Fruit fly (Drosophila melanogaster): ENCODE results near the gene Ets21C.
A peak's percentile ranks its signal among the peaks of the same experiment; 100 is the strongest.

The Ets21C gene

dm6 chr2L:559311-559710 lies 6.6 kb upstream of the Ets21C start, which contains the start of gene Tspo:
TSS of gene Tspo (plus strand) at chr2L:559612.
- TF ChIP-seq noc (tag; optimal IDR thresholded peaks at IDR 0.05), result peak; percentile 11

DNA sequence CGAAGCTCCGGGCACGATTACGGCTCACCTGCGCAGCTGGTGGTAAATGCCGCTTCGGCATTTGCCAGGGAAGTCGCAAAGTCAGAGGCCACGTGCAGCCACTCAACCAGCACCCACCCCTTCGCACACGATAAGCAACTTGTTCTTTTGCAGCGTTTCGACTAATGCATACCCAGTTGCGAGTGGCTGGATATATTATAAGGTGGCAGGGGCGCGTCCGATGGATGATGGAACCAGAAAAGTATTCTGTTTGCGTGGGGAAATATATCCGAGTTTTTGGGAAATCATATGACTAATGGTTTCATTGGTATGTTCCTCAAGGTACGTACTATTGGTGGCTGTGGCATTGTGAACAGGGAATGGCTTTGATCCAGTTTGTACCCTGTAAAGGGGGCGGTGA lies 3.1 kb downstream of the Ets21C start:
- TF ChIP-seq noc (tag; optimal IDR thresholded peaks at IDR 0.05), result no peak

DNA sequence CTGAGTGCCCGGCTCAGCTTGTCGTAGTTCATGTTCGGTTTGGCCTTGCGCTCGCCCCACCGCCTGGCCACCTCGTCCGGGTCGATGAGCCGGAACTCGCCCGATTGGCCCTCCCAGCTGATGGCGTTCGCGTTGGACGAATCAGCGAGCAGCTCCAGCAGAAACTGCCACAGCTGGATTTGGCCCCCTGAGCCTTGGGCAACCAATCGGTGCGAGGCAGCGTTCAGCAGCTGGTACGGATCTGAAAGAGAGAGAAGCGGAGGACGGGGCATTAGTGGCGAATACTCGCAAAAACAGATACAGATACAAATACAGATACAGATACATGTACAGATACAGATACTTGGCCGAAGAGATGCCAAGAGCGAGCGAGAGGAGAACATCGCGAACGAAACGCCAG lies 4.7 kb downstream of the Ets21C start:
- no peak for TF ChIP-seq noc (tag; optimal IDR thresholded peaks at IDR 0.05)

DNA sequence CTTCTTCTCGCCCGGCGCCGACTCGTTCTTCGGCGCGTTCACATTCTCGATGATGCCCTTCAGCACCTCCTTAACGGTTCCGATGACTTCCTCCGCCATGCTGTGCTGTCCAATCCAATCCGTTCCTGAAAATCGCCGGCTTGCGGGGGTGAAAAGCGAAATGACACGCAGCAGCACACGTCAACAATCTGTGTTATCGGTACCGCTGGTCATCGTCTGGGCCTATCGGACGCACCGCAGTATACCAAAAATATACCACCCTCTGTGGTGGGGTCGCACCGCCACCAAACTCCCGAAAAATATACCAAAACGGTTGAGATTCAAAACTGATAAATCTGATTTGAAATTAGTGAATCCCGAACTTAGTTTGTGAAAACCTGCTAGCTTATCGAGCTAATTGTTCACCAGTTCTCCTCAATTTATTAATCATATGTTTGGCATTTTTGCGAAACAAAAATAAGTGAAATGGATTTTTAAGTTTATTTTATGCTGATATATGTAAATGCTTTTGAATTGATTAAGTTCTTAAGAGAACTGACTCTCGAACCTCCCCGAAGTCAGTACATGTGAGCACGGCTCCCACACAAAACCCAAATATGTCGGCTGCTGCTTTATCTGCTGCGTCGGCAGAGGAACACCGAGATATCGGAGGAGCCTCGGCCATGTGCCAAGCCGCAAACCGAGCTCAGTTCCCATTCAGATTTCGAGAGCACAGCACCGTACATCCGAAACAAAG lies 8.1 kb downstream of the Ets21C start, which contains the start of the genes Spp and nAChRbeta3:
Spp (minus strand) TSS at position 210 of the 736 bp plus-strand sequence.
nAChRbeta3 (plus strand) TSS at position 686 of the 736 bp plus-strand sequence.
- no peak for TF ChIP-seq noc (tag; optimal IDR thresholded peaks at IDR 0.05)

- no peak for TF ChIP-seq noc (tag; optimal IDR thresholded peaks at IDR 0.05)
Measured at dm6 chr2L:543799-544198, 8.9 kb downstream of the Ets21C start.

- no peak for TF ChIP-seq noc (tag; optimal IDR thresholded peaks at IDR 0.05)
Measured at dm6 chr2L:542338-542967, 10.3 kb downstream of the Ets21C start, which contains the start of gene lwr. TSS of gene lwr (minus strand) at chr2L:542580.

- TF ChIP-seq noc (tag; optimal IDR thresholded peaks at IDR 0.05), result no peak
Measured at dm6 chr2L:540572-541210, 12.0 kb downstream of the Ets21C start.

- TF ChIP-seq noc (tag; optimal IDR thresholded peaks at IDR 0.05), result no peak
Measured at dm6 chr2L:533734-534133, 19.0 kb downstream of the Ets21C start.

DNA sequence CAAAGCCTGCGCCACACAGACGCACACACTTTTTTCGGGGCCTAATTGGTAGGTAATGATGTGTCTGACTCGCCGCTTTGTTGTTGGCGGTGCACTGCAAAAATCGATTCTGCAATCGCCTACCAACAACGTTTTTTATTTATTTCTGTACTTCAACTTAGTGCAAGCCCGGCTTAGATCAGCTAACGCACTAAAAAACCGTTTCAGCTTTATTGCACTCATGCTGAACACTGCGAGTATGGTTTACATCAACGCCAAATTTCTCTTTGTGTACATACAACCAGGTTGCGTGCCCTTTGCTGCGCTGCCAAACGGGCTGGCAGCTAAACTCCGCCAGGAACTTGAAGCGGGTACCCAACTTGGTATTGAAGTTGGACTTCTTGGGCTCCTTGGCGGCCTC lies 22.5 kb downstream of the Ets21C start:
- TF ChIP-seq noc (tag; optimal IDR thresholded peaks at IDR 0.05), result no peak

dm6 chr2L:527689-528088 lies 25.0 kb downstream of the Ets21C start:
- no peak for TF ChIP-seq noc (tag; optimal IDR thresholded peaks at IDR 0.05)

- TF ChIP-seq noc (tag; optimal IDR thresholded peaks at IDR 0.05), result no peak
Measured at dm6 chr2L:526924-527307, 25.8 kb downstream of the Ets21C start.

dm6 chr2L:526192-526923 lies 26.4 kb downstream of the Ets21C start:
- no peak for TF ChIP-seq noc (tag; optimal IDR thresholded peaks at IDR 0.05)

- TF ChIP-seq noc (tag; optimal IDR thresholded peaks at IDR 0.05), result no peak
Measured at dm6 chr2L:525547-526180, 27.1 kb downstream of the Ets21C start.

DNA sequence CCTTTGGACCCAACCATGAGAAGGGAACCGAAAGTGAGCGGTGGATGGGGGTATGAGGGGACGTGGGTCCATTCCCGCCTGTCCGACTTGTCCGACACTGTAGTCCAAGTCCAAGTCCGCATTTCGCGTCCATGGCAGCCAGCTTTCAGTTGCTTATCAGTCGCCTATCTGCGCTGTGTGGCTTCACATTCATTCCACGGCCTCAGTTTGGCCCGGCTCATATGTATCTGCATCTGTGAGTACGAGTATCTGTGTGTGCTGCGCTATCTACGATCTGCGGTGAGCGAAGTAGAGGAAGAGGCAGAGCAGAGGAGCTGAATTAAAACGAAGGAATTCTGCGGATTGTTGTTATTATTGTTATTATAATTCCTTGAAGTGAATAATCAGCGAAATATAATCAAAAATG lies 28.2 kb downstream of the Ets21C start:
- TF ChIP-seq noc (tag; optimal IDR thresholded peaks at IDR 0.05), result no peak

dm6 chr2L:523165-523835 lies 29.4 kb downstream of the Ets21C start:
- peak; percentile 61 for TF ChIP-seq noc (tag; optimal IDR thresholded peaks at IDR 0.05)

Measured in whole organism, larva.